Worm (Caenorhabditis elegans) whole organism, late embryonic: Measurements from ENCODE around the gene F45B8.5.

Experiments used
- T23F11.4 ChIP-seq: fragments of 200-800 bp; sonication (Bioruptor generic); optimal IDR thresholded peaks from 2 replicates; lab custom pipeline; 2018; ENCODE audit warnings: mild to moderate bottlenecking, missing genetic modification characterization, missing compliant biosample characterization
- fkh-10 ChIP-seq: fragments of 150-350 bp; optimal IDR thresholded peaks from 2 replicates; lab custom pipeline; 2014; ENCODE audit warnings: missing biosample characterization, missing genetic modification reagents, missing genetic modification characterization
- odd-2 ChIP-seq: sonication (generic microtip); optimal IDR thresholded peaks from 2 replicates; lab custom pipeline; 2017; ENCODE audit warnings: antibody characterized with exemption, mild to moderate bottlenecking, missing genetic modification characterization, missing compliant biosample characterization
- syd-9 ChIP-seq: sonication (generic microtip); optimal IDR thresholded peaks from 2 replicates; lab custom pipeline; 2016; ENCODE audit warnings: mild to moderate bottlenecking, missing genetic modification characterization, moderate library complexity, missing compliant biosample characterization
- tbx-7 ChIP-seq: sonication (generic microtip); optimal IDR thresholded peaks from 2 replicates; lab custom pipeline; 2016; ENCODE audit warnings: missing genotype, missing genetic modification characterization, missing compliant biosample characterization

DNA sequence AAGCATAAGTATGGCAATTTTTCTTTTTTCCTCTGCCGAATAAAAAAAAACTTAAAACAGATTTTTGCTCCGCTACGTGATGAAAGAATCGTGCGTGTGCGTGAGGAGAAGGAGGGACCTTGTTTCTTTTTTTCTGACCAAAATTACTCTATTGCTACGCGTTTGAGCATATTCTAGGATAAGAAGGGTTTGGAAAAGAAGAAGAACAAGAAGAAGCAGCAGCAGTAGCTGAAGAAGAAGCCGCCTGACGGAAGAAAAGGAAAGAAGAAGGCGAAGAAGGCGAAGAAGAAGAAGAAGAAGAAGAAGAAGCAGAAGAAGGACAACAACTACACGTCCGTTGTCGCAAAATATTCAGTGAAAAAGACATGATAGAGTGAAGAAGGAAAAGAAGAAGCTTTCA lies 50.2 kb downstream of the F45B8.5 start:
- TF ChIP-seq T23F11.4 (GFP tag; lab: Kevin White, UChicago) (no peak), odd-2 (tag; lab: Kevin White, UChicago) (no peak), tbx-7 (tag; lab: Kevin White, UChicago) (no peak), fkh-10 (GFP tag; lab: Kevin White, UChicago) (no peak), syd-9 (tag; lab: Kevin White, UChicago) (no peak)
